Fruit fly (Drosophila melanogaster) Kc167 (cell line): ENCODE data around the gene Hpd.

ENCODE experiments used
- Myc ChIP-seq: fragments of >200 bp; optimal IDR thresholded peaks from 2 replicates; lab custom pipeline; 2017; ENCODE audit warnings: missing external identifiers
- Sin3A ChIP-seq: fragments of >200 bp; optimal IDR thresholded peaks from 2 replicates; lab custom pipeline; 2018; ENCODE audit warnings: missing external identifiers
- h ChIP-seq: fragments of >200 bp; optimal IDR thresholded peaks from 3 replicates; lab custom pipeline; 2018; ENCODE audit warnings: missing external identifiers
- insv ChIP-seq: fragments of >200 bp; optimal IDR thresholded peaks from 3 replicates; lab custom pipeline; 2018; ENCODE audit warnings: missing external identifiers
- psq ChIP-seq: fragments of >200 bp; optimal IDR thresholded peaks from 2 replicates; lab custom pipeline; 2017; ENCODE audit warnings: missing external identifiers
- ttk ChIP-seq: sonication (Bioruptor generic); optimal IDR thresholded peaks from 2 replicates; lab custom pipeline; 2017; ENCODE audit warnings: missing external identifiers

Gene Hpd

DNA sequence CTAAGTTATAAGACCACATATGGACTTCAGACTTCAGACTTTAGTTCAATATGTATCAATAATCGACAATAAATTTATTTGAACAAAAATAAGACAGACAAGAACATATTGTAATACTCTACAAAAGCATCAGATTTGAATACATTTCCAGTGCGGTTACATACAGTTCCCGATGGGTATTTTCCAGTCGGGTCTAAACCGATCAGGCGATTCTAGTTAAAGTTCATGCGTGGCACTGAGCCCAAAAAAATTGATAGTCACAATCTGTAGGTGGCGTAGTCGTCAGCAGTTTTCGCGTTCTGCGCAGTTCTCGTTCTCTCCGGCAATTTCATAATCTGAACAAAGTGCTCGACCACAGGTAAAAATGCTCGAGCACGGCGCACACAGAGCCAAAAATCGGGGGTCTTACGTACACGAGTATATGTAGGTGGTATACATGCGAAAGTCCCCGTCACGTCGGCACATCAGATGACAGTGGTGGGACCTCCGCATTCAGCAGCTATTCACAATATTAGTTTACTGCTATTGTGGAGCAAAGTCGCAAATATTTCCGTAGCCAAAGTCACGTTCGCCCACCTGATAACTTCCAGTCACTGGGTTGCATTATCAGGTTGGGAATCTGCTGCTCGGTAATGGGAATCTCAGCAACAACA, 44.3 kb downstream of the Hpd start:
- TF ChIP-seq psq (lab: Kevin White, UChicago) (no peak), ttk (lab: Kevin White, UChicago) (no peak), insv (lab: Kevin White, UChicago) (no peak), Sin3A (lab: Kevin White, UChicago) (no peak), Myc (lab: Kevin White, UChicago) (no peak), h (lab: Kevin White, UChicago) (no peak)

DNA sequence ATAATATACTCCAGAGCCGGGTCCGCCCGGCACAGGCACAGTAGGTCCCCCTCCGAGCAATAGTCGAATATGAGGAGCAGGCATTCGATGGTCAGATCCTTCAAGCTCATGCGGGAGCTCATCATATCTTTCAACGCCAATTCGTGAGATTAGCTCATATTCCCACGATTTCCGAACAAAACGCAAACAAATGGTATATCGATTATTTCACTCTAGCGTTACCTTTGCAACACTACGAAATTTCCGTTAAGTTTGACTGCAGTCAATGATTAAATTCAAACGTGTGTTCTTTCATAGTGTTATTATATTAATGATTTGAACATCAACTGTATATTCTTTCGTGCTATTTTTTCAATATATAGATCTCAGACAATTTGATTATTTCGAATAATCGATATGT, 46.3 kb downstream of the Hpd start, which contains the start of gene CG33969:
CG33969 (minus strand) TSS at position 197 of the 400 bp plus-strand sequence.
- TF ChIP-seq ttk (lab: Kevin White, UChicago) = no peak

DNA sequence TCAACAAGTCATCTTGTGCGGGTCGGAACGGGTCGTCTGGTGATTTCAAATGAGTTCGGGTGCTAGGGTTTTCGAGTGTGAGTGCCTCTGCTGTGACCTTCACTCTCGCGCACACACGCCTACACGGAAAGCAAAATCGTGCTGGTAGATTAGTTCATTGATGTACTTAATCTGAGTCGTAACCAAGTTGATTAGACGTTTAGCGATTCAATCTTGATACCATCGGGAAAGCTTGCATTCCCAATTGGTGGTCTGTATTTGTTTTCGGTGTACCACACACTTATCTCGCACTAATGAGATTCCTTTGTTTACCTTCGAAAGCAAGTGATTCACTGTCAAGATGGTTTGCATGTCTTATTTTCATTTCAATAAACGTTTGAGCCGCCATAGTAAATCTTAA, 50.7 kb downstream of the Hpd start:
- no peak for TF ChIP-seq Sin3A (lab: Kevin White, UChicago)
- no peak for TF ChIP-seq insv (lab: Kevin White, UChicago)
- no peak for TF ChIP-seq psq (lab: Kevin White, UChicago)
- TF ChIP-seq h (lab: Kevin White, UChicago) = no peak
- no peak for TF ChIP-seq ttk (lab: Kevin White, UChicago)
- TF ChIP-seq Myc (lab: Kevin White, UChicago) = no peak
